Worm (Caenorhabditis elegans): Measurements from ENCODE around the gene C09E7.8.

ce11 chrIII:6558487-6558886, at the start of gene C09E7.8:
- TF ChIP-seq mxl-3 (GFP tag; optimal IDR thresholded peaks at IDR 0.05) (no peak), nhr-28 (tag; optimal IDR thresholded peaks at IDR 0.05) (no peak), Y105C5A.15 (GFP tag; IDR thresholded peaks at IDR 0.05) (no peak), zip-11 (GFP tag; IDR thresholded peaks at IDR 0.05) (no peak), ZK546.5 (tag; optimal IDR thresholded peaks at IDR 0.05) (no peak), egl-27 (tag; optimal IDR thresholded peaks at IDR 0.05) (no peak)

All from whole organism, L4 larva.